Fruit fly (Drosophila melanogaster): ENCODE results near the gene CG43448.

The CG43448 gene

DNA sequence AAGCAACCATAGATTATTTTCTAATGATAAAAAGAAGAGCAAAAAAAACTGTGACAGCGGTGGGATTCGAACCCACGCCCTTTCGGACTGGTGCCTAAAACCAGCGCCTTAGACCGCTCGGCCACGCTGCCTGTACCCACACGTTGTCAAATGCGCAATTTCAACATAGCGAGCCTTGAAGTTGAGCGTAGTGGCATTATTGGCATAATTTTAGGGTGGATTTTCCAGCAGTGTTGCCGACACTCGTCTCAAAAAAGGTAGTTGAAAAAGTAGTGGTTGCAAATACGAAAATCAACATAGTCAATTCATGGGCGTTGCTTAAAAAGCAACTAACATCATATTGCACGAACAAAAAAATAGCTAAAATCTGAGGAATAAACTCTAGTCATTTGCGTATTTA, 11.0 kb upstream of the CG43448 start:
- TF ChIP-seq Eip78C (GFP tag) (peak; percentile 41), CG7368 (GFP tag; optimal IDR thresholded peaks at IDR 0.05) (no peak)

DNA sequence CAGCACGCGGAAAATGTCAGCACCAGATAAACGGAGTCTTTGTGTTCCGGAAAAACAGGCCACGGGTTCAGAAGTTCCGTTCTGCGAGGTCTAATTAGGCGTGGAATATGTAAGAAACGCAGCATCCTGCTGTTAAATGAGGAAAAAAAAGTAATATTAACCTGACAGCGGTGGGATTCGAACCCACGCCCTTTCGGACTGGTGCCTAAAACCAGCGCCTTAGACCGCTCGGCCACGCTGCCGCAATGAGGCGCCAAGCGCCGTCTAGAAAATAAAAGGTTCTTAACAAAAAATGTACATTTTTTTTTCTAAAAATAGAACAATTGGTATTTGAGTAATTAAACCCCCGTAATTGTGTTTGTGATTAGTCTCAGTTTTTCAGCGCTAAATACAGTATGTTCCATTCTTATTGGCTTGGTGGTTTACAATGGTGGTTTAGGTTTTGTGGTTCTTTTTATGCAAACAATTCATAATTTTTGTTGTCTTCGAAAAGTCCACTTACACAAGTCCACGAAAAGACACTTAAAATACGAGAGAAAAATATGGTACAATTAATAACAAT, 10.3 kb upstream of the CG43448 start:
- TF ChIP-seq eg (GFP tag; IDR thresholded peaks at IDR 0.05) (0 out of 3 replicates have a peak, but pooled peaks have one; percentile 26), CG7368 (GFP tag; optimal IDR thresholded peaks at IDR 0.05) (no peak), Eip78C (GFP tag) (peak; percentile 41)

DNA sequence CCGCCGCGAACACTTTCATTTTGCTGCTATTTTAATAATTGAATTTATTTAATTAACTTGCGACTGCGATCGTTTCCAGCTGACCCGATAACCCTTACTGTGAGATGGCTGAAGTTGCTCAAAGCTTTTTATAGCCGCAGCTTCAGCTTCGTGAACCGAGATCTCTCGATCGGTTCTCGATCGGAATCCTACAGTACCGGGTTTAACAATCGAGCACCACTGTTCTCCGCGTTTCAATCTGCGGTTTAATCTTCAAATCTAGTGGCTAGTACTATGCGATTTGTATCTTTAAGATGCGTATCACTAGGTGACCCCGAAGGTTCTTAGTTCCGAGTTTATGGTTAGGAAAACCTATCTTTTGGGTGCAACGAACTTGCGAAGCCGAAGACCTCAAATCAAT, 9.1 kb upstream of the CG43448 start, which contains the start of gene CG9733:
TSS of gene CG9733 (minus strand) at position 101 of the 400 bp plus-strand sequence.
- TF ChIP-seq svp (GFP tag) (peak; percentile 28), Sox14 (GFP tag; optimal IDR thresholded peaks at IDR 0.05) (no peak)

DNA sequence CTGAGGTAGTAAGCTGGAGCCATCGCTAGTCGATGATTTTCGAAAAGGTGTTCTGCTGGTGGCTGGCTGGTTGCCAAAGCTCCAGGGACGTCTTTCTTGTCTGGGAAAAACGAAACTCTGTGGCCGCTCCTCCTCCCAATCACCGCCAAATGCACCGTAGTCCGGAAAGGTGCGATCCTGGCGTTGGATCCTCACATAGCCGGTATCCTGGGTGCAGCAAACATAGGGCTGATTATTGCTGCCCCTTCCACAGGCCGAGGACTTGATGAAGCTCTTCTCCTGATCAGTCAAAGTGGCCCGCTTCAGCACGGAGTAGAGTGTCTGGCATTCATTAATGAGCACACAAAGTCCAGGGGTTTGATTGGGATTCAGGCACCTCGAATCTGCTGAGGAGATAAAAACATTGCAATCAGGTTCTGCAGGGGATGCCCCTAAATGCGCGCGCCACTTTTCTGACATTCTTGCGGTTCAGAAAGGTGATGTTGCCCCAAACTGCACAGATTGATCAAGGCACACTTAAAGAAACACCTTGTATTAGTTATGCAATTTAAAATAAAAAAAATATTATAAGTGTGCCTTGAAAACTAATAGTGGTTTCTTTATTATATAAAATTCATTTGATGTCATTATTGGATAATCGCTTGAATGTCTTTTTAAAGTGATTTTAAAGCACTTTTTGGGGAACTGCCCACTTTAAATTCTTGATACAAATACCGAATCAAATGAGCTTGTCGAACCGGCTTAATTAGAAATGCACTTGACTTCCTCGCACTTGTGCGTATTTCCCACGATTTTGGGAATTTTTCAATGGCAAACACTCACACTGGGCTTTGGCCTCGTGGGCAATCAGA, 8.4 kb upstream of the CG43448 start:
- TF ChIP-seq CG1621 (tag; optimal IDR thresholded peaks at IDR 0.05) (no peak), fd85E (GFP tag; optimal IDR thresholded peaks at IDR 0.05) (no peak), eg (GFP tag; IDR thresholded peaks at IDR 0.05) (no peak), CG15336 (GFP tag; IDR thresholded peaks at IDR 0.05) (no peak), lz (GFP tag; optimal IDR thresholded peaks at IDR 0.05) (no peak), CG10669 (GFP tag; optimal IDR thresholded peaks at IDR 0.05) (no peak), vri (GFP tag; optimal IDR thresholded peaks at IDR 0.05) (no peak), CG11902 (GFP tag; optimal IDR thresholded peaks at IDR 0.05) (no peak), CG3919 (GFP tag; optimal IDR thresholded peaks at IDR 0.05) (no peak), Eip75B (GFP tag; optimal IDR thresholded peaks at IDR 0.05) (no peak), CG16779 (tag; optimal IDR thresholded peaks at IDR 0.05) (no peak), spab (GFP tag; optimal IDR thresholded peaks at IDR 0.05) (peak; percentile 9), CG6163 (GFP tag; IDR thresholded peaks at IDR 0.05) (no peak), Sox14 (GFP tag; optimal IDR thresholded peaks at IDR 0.05) (peak; percentile 2), CG6276 (GFP tag; optimal IDR thresholded peaks at IDR 0.05) (no peak), Sox15 (GFP tag; optimal IDR thresholded peaks at IDR 0.05) (no peak), fkh (GFP tag; optimal IDR thresholded peaks at IDR 0.05) (no peak), dac (GFP tag; optimal IDR thresholded peaks at IDR 0.05) (no peak), Hr39 (GFP tag; optimal IDR thresholded peaks at IDR 0.05) (peak; percentile 14), OdsH (GFP tag; optimal IDR thresholded peaks at IDR 0.05) (no peak), CG6854 (GFP tag; optimal IDR thresholded peaks at IDR 0.05) (no peak), CG8319 (GFP tag; optimal IDR thresholded peaks at IDR 0.05) (no peak), Ets21C (GFP tag; optimal IDR thresholded peaks at IDR 0.05) (no peak), Met (GFP tag; optimal IDR thresholded peaks at IDR 0.05) (peak; percentile 17), CG8632 (GFP tag; optimal IDR thresholded peaks at IDR 0.05) (peak; percentile 11), Smox (GFP tag; optimal IDR thresholded peaks at IDR 0.05) (peak; percentile 23), Hr4 (GFP tag; optimal IDR thresholded peaks at IDR 0.05) (no peak), Eip78C (GFP tag) (peak; percentile 86), CG11762 (GFP tag; optimal IDR thresholded peaks at IDR 0.05; ENCODE audit: insufficient read depth) (no peak), salr (GFP tag; optimal IDR thresholded peaks at IDR 0.05) (no peak), topi (GFP tag; optimal IDR thresholded peaks at IDR 0.05) (peak; percentile 41), Hr38 (GFP tag; optimal IDR thresholded peaks at IDR 0.05) (no peak), cyc (GFP tag; optimal IDR thresholded peaks at IDR 0.05) (no peak), Lpt (GFP tag; optimal IDR thresholded peaks at IDR 0.05) (no peak), CG31627 (GFP tag; optimal IDR thresholded peaks at IDR 0.05) (peak; percentile 7), achi (GFP tag; optimal IDR thresholded peaks at IDR 0.05) (no peak), CG8119 (GFP tag; IDR thresholded peaks at IDR 0.05) (no peak), dsx (GFP tag; optimal IDR thresholded peaks at IDR 0.05; ENCODE audit: poor library complexity, severe bottlenecking) (peak; percentile 3), svp (GFP tag) (peak; percentile 80), Ets96B (tag; optimal IDR thresholded peaks at IDR 0.05) (no peak), Sox102F (GFP tag; optimal IDR thresholded peaks at IDR 0.05) (peak; percentile 9), CG4318 (GFP tag; optimal IDR thresholded peaks at IDR 0.05) (no peak), CG7368 (GFP tag; optimal IDR thresholded peaks at IDR 0.05) (no peak)
